Fruit fly (Drosophila melanogaster): ENCODE measurements around the gene vanin-like.

vanin-like gene

DNA sequence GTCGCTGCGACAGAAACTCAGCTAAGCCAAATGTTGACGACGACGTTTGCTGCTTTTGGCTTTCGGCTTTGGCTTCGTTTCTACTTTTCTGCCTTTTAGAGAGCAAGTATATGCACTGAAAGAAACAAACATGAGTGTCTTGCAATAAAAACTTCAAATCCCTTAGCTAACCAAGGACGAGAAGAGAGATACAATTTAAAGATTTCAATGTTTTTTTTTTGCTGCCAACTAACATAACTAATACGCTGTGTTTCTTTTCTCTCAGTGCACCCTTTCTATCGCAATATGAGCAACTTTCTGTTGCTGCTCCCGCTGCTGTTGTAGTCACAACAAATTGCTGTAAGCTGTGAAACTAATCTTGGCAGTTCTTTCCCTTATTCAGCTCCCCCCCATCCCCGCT, 22.9 kb downstream of the vanin-like start (continued):
- peak; percentile 34 for TF ChIP-seq CG1603 (tag; optimal IDR thresholded peaks at IDR 0.05)
- TF ChIP-seq CG13424 (tag; optimal IDR thresholded peaks at IDR 0.05), result peak; percentile 27
- no peak for TF ChIP-seq jing (GFP tag; optimal IDR thresholded peaks at IDR 0.05)
- no peak for TF ChIP-seq H2.0 (GFP tag; IDR thresholded peaks at IDR 0.05)
- no peak for TF ChIP-seq insv (GFP tag; optimal IDR thresholded peaks at IDR 0.05)
- TF ChIP-seq vfl (GFP tag; optimal IDR thresholded peaks at IDR 0.05), result no peak
- peak; percentile 68 for TF ChIP-seq Rfx (GFP tag; IDR thresholded peaks at IDR 0.05)
- TF ChIP-seq wdn (GFP tag; IDR thresholded peaks at IDR 0.05), result no peak
- TF ChIP-seq sens-2 (GFP tag; IDR thresholded peaks at IDR 0.05), result peak; percentile 14; the same call in 1 of the 2 replicates
- no peak for TF ChIP-seq HmgZ (tag; optimal IDR thresholded peaks at IDR 0.05)
- peak; percentile 31 for TF ChIP-seq CG13894 (tag; optimal IDR thresholded peaks at IDR 0.05)
- no peak for TF ChIP-seq Lhr (GFP tag; optimal IDR thresholded peaks at IDR 0.05)
- TF ChIP-seq danr (GFP tag; IDR thresholded peaks at IDR 0.05), result 0 out of 2 replicates have a peak, but pooled peaks have one; percentile 30
- TF ChIP-seq sug (tag; optimal IDR thresholded peaks at IDR 0.05), result no peak
- no peak for TF ChIP-seq sna (GFP tag; IDR thresholded peaks at IDR 0.05; ENCODE audit: partially characterized antibody)
- no peak for TF ChIP-seq CG10431 (GFP tag; optimal IDR thresholded peaks at IDR 0.05)
- 0 out of 2 replicates have a peak, but pooled peaks have one; percentile 6 for TF ChIP-seq dimm (GFP tag; IDR thresholded peaks at IDR 0.05)
- TF ChIP-seq CG10565 (GFP tag; optimal IDR thresholded peaks at IDR 0.05), result no peak
- TF ChIP-seq CG14050 (GFP tag; IDR thresholded peaks at IDR 0.05), result no peak
- TF ChIP-seq CG6689 (GFP tag; IDR thresholded peaks at IDR 0.05), result peak; percentile 38; the same call in 1 of the 2 replicates
- TF ChIP-seq Hsf (GFP tag; optimal IDR thresholded peaks at IDR 0.05), result peak; percentile 15
- TF ChIP-seq Hr3 (GFP tag; optimal IDR thresholded peaks at IDR 0.05), result no peak
- TF ChIP-seq CG13624 (GFP tag; optimal IDR thresholded peaks at IDR 0.05), result peak; percentile 45
- peak; percentile 46 for TF ChIP-seq CG9932 (GFP tag; IDR thresholded peaks at IDR 0.05)
- TF ChIP-seq ac (GFP tag; optimal IDR thresholded peaks at IDR 0.05), result no peak
- no peak for TF ChIP-seq Spps (tag; optimal IDR thresholded peaks at IDR 0.05)
- TF ChIP-seq vvl (GFP tag; IDR thresholded peaks at IDR 0.05), result peak; percentile 74
- no peak for TF ChIP-seq fru (optimal IDR thresholded peaks at IDR 0.05)
- no peak for TF ChIP-seq knrl (GFP tag; IDR thresholded peaks at IDR 0.05; ENCODE audit: partially characterized antibody)
- 0 out of 2 replicates have a peak, but pooled peaks have one; percentile 7 for TF ChIP-seq CG7372 (GFP tag; IDR thresholded peaks at IDR 0.05)
- TF ChIP-seq CG17802 (tag; optimal IDR thresholded peaks at IDR 0.05), result no peak
- TF ChIP-seq lbe (GFP tag; optimal IDR thresholded peaks at IDR 0.05), result no peak
- TF ChIP-seq NFAT (GFP tag; IDR thresholded peaks at IDR 0.05), result peak; percentile 14; the same call in 1 of the 2 replicates
- TF ChIP-seq ham (GFP tag; IDR thresholded peaks at IDR 0.05), result no peak
- peak; percentile 31 for TF ChIP-seq pnt (GFP tag; optimal IDR thresholded peaks at IDR 0.05)
- TF ChIP-seq CG9817 (tag; optimal IDR thresholded peaks at IDR 0.05), result peak; percentile 13
- TF ChIP-seq pzg (GFP tag; optimal IDR thresholded peaks at IDR 0.05), result no peak
- TF ChIP-seq Bgb (GFP tag; IDR thresholded peaks at IDR 0.05; ENCODE audit: partially characterized antibody), result no peak
- peak; percentile 58 for TF ChIP-seq dmrt99B (tag; optimal IDR thresholded peaks at IDR 0.05)
- TF ChIP-seq Fer3 (tag; optimal IDR thresholded peaks at IDR 0.05), result peak; percentile 45
- peak; percentile 72 for TF ChIP-seq Ada2b (GFP tag; IDR thresholded peaks at IDR 0.05)
- no peak for TF ChIP-seq z (GFP tag; IDR thresholded peaks at IDR 0.05)
- TF ChIP-seq en (GFP tag; optimal IDR thresholded peaks at IDR 0.05), result no peak
- no peak for TF ChIP-seq CG11085 (GFP tag; IDR thresholded peaks at IDR 0.05)
- no peak for TF ChIP-seq CG15479 (GFP tag; optimal IDR thresholded peaks at IDR 0.05)
- peak; percentile 4 for TF ChIP-seq CG4820 (GFP tag; optimal IDR thresholded peaks at IDR 0.05)
- no peak for TF ChIP-seq gsb-n (tag; optimal IDR thresholded peaks at IDR 0.05)
- TF ChIP-seq gfzf (GFP tag; optimal IDR thresholded peaks at IDR 0.05), result no peak
- TF ChIP-seq CG12219 (GFP tag; optimal IDR thresholded peaks at IDR 0.05), result peak; percentile 9
- TF ChIP-seq CrebB (tag; optimal IDR thresholded peaks at IDR 0.05), result no peak
- TF ChIP-seq Xbp1 (GFP tag; optimal IDR thresholded peaks at IDR 0.05), result peak; percentile 36
- peak; percentile 4 for TF ChIP-seq CG1647 (GFP tag; optimal IDR thresholded peaks at IDR 0.05)
